Worm (Caenorhabditis elegans) whole organism, L4 larva: ENCODE measurements around the gene grsp-3.

Source experiments
- Y48G9A.11 ChIP-seq: fragments of 200-800 bp; sonication (Bioruptor generic); IDR thresholded peaks from 2 replicates; pipeline ENCODE4 v1.3.6; 2022; ENCODE audit warnings: missing genetic modification reagents, missing genetic modification characterization, missing compliant biosample characterization
- aly-2 ChIP-seq: sonication (generic microtip); optimal IDR thresholded peaks from 2 replicates; lab custom pipeline; 2018; ENCODE audit warnings: missing biosample characterization, missing genetic modification characterization
- ces-1 ChIP-seq: fragments of 150-350 bp; sonication (generic microtip); optimal IDR thresholded peaks from 4 replicates; lab custom pipeline; 2014; ENCODE audit warnings: missing biosample characterization, missing genetic modification reagents, missing genetic modification characterization
- ctbp-1 ChIP-seq: fragments of 200-800 bp; sonication (Bioruptor generic); IDR thresholded peaks from 2 replicates; pipeline ENCODE4 v1.3.6; 2022; ENCODE audit warnings: missing genetic modification reagents, missing genetic modification characterization, missing compliant biosample characterization
- dve-1 ChIP-seq: sonication (generic microtip); optimal IDR thresholded peaks from 2 replicates; lab custom pipeline; 2017; ENCODE audit warnings: antibody characterized with exemption, mild to moderate bottlenecking, missing genetic modification characterization, missing compliant biosample characterization; ENCODE audit not compliant: insufficient read depth
- gei-8 ChIP-seq: fragments of 200-800 bp; sonication (Bioruptor generic); optimal IDR thresholded peaks from 2 replicates; lab custom pipeline; 2018; ENCODE audit warnings: mild to moderate bottlenecking, missing genetic modification characterization, missing compliant biosample characterization
- nhr-25 ChIP-seq: sonication (generic microtip); optimal IDR thresholded peaks from 2 replicates; lab custom pipeline; 2017; ENCODE audit warnings: missing genetic modification characterization, mild to moderate bottlenecking, missing compliant biosample characterization, antibody characterized with exemption, moderate library complexity, borderline replicate concordance; ENCODE audit not compliant: insufficient read depth
- nhr-76 ChIP-seq: fragments of 150-350 bp; optimal IDR thresholded peaks from 2 replicates; lab custom pipeline; 2014; ENCODE audit warnings: missing biosample characterization, missing genetic modification characterization
- pha-4 ChIP-seq, 2 experiments: fragments of 150-350 bp in 1 of 2; fragments of 200-800 bp in 1 of 2; sonication (Bioruptor generic) in 1 of 2; IDR thresholded peaks in 1 of 2; optimal IDR thresholded peaks in 1 of 2; 2 replicates each; pipeline versions ENCODE4 v1.3.6 to Lab custom; 2014 to 2022; ENCODE audit warnings: missing genetic modification characterization in 2 of 2, missing genetic modification reagents in 2 of 2, missing biosample characterization in 1 of 2, missing compliant biosample characterization in 1 of 2
- unc-130 ChIP-seq: sonication (generic microtip); optimal IDR thresholded peaks from 2 replicates; lab custom pipeline; 2016; ENCODE audit warnings: missing genetic modification reagents, missing genetic modification characterization, missing compliant biosample characterization
- unc-62 ChIP-seq, 3 experiments: fragments of 150-350 bp in 1 of 3; sonication (generic microtip); optimal IDR thresholded peaks in 2 of 3; peaks in 1 of 3; 1 replicate in 1 of 3; 2 replicates in 2 of 3; lab custom pipeline; 2014 to 2017; ENCODE audit warnings: missing biosample characterization in 3 of 3, missing genetic modification characterization in 3 of 3, missing genetic modification reagents in 3 of 3, missing genotype in 1 of 3
- ztf-11 ChIP-seq: fragments of 150-350 bp; optimal IDR thresholded peaks from 2 replicates; lab custom pipeline; 2014; ENCODE audit warnings: missing biosample characterization, missing genetic modification characterization

- TF ChIP-seq pha-4 (GFP tag; IDR thresholded peaks at IDR 0.05; lab: Robert Waterston, UW), result no peak
- TF ChIP-seq pha-4 (tag; optimal IDR thresholded peaks at IDR 0.05; lab: Kevin White, UChicago), result no peak
- no peak for TF ChIP-seq ztf-11
- TF ChIP-seq Y48G9A.11 (GFP tag; lab: Robert Waterston, UW), result no peak
- no peak for TF ChIP-seq aly-2 (tag; lab: Kevin White, UChicago)
- no peak for TF ChIP-seq unc-130 (GFP tag; lab: Kevin White, UChicago)
- TF ChIP-seq unc-62 (GFP tag; optimal IDR thresholded peaks at IDR 0.05 in 1 of 2; lab: Kevin White, UChicago), result no peak
- no peak for TF ChIP-seq unc-62 (tag; optimal IDR thresholded peaks at IDR 0.05; lab: Kevin White, UChicago)
- TF ChIP-seq ces-1, result no peak
- TF ChIP-seq ctbp-1 (GFP tag; lab: Robert Waterston, UW), result no peak
- no peak for TF ChIP-seq dve-1 (tag; lab: Kevin White, UChicago)
- TF ChIP-seq nhr-25 (tag; lab: Kevin White, UChicago), result no peak
- no peak for TF ChIP-seq nhr-76 (tag; lab: Kevin White, UChicago)
- TF ChIP-seq gei-8 (GFP tag; lab: Kevin White, UChicago), result no peak
Observed at ce11 chrIV:7154356-7154755, 22.6 kb upstream of the grsp-3 start, which contains the start of gene C34D4.2.
